Worm (Caenorhabditis elegans) whole organism, early embryonic: ENCODE measurements around the gene F07F6.4.
A peak's percentile ranks its signal among the peaks of the same experiment; 100 is the strongest.

Experiments used
- B0310.2 ChIP-seq: sonication (generic microtip); optimal IDR thresholded peaks from 2 replicates; lab custom pipeline; 2016; ENCODE audit warnings: mild to moderate bottlenecking, missing genetic modification characterization, missing compliant biosample characterization
- F13C5.2 ChIP-seq: sonication (generic microtip); optimal IDR thresholded peaks from 2 replicates; lab custom pipeline; 2017; ENCODE audit warnings: mild to moderate bottlenecking, missing genetic modification characterization, inconsistent platforms, missing compliant biosample characterization
- aly-1 ChIP-seq: sonication (generic microtip); optimal IDR thresholded peaks from 2 replicates; lab custom pipeline; 2016; ENCODE audit warnings: missing genetic modification characterization, missing compliant biosample characterization
- ama-1 ChIP-seq: fragments of 150-350 bp; optimal IDR thresholded peaks from 2 replicates; lab custom pipeline; 2014
- ceh-13 ChIP-seq: fragments of 200-800 bp; sonication (Bioruptor generic); optimal IDR thresholded peaks from 2 replicates; lab custom pipeline; 2018; ENCODE audit warnings: mild to moderate bottlenecking, missing genetic modification characterization, missing compliant biosample characterization
- ceh-36 ChIP-seq: sonication (generic microtip); optimal IDR thresholded peaks from 2 replicates; lab custom pipeline; 2016; ENCODE audit warnings: missing genetic modification characterization, inconsistent platforms, missing compliant biosample characterization
- ets-7 ChIP-seq: sonication (generic microtip); optimal IDR thresholded peaks from 2 replicates; lab custom pipeline; 2016; ENCODE audit warnings: missing genotype, missing genetic modification characterization, missing compliant biosample characterization
- flt-1 ChIP-seq: fragments of 200-800 bp; sonication (Bioruptor generic); IDR thresholded peaks from 2 replicates; pipeline ENCODE4 v1.3.6; 2022; ENCODE audit warnings: missing genetic modification characterization, missing compliant biosample characterization
- hmbx-1 ChIP-seq: sonication (generic microtip); optimal IDR thresholded peaks from 2 replicates; lab custom pipeline; 2016; ENCODE audit warnings: mild to moderate bottlenecking, missing genetic modification characterization, missing compliant biosample characterization
- hmg-4 ChIP-seq: fragments of 200-800 bp; sonication (Bioruptor generic); optimal IDR thresholded peaks from 2 replicates; lab custom pipeline; 2018; ENCODE audit warnings: mild to moderate bottlenecking, missing genetic modification characterization, missing compliant biosample characterization
- hnd-1 ChIP-seq: sonication (generic microtip); optimal IDR thresholded peaks from 2 replicates; lab custom pipeline; 2016; ENCODE audit warnings: missing genetic modification characterization, missing compliant biosample characterization
- pes-1 ChIP-seq: fragments of 200-800 bp; sonication (Bioruptor generic); IDR thresholded peaks from 2 replicates; pipeline ENCODE4 v1.3.6; 2022; ENCODE audit warnings: missing genetic modification reagents, missing genetic modification characterization, missing compliant biosample characterization
- scrt-1 ChIP-seq: fragments of 200-800 bp; sonication (Bioruptor generic); IDR thresholded peaks from 2 replicates; pipeline ENCODE4 v1.3.6; 2022; ENCODE audit warnings: missing genetic modification characterization, missing compliant biosample characterization
- sea-1 ChIP-seq: fragments of 200-800 bp; sonication (Bioruptor generic); conservative IDR thresholded peaks from 2 replicates; pipeline ENCODE4 v1.3.6; 2022; ENCODE audit warnings: missing genetic modification characterization, missing compliant biosample characterization
- tbx-11 ChIP-seq: fragments of 200-800 bp; sonication (Bioruptor generic); IDR thresholded peaks from 2 replicates; pipeline ENCODE4 v1.3.6; 2022; ENCODE audit warnings: missing genetic modification characterization, missing compliant biosample characterization
- tbx-37 ChIP-seq: fragments of 200-800 bp; sonication (Bioruptor generic); conservative IDR thresholded peaks from 2 replicates; pipeline ENCODE4 v1.3.6; 2022; ENCODE audit warnings: missing genetic modification reagents, missing genetic modification characterization, missing compliant biosample characterization
- tra-4 ChIP-seq: sonication (generic microtip); optimal IDR thresholded peaks from 2 replicates; lab custom pipeline; 2017; ENCODE audit warnings: missing genetic modification characterization, missing compliant biosample characterization

F07F6.4 gene

ce11 chrII:5414040-5414439, 15.3 kb downstream of the F07F6.4 start, which contains the start of the genes EEED8.14 and EEED8.3:
Gene EEED8.14, minus strand, starts transcription at chrII:5414052.
Gene EEED8.3, plus strand, starts transcription at chrII:5414276.
- TF ChIP-seq tra-4 (tag; lab: Kevin White, UChicago): no peak
- TF ChIP-seq aly-1 (tag; lab: Kevin White, UChicago): no peak
- TF ChIP-seq ets-7 (tag; lab: Kevin White, UChicago): no peak

DNA sequence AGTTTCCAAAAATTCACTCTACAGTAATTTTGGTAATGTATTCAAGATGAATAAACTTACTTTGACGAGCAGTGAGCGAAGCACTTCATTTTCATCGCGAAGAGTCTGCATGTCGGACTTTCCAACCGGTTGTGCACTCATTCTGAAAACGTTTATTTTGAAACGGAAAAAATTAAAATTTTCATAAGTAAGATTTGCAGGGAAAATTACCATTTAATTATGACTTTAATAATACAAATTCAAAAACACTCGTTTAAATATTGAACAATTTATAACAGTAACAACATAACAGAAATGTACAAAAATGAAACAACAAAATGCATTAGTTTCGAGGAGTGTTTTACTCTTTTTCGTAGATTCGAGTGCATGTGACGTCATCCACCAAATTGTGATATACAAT, 16.9 kb downstream of the F07F6.4 start, which contains the start of the genes EEED8.13 and EEED8.18:
Gene EEED8.13 (minus strand): TSS at position 101 of the 400 bp plus-strand sequence.
Gene EEED8.18 (minus strand): TSS at position 144 of the 400 bp plus-strand sequence.
- no peak for TF ChIP-seq flt-1 (GFP tag; lab: Robert Waterston, UW)
- no peak for TF ChIP-seq tbx-37 (GFP tag; lab: Robert Waterston, UW)
- no peak for TF ChIP-seq ceh-13
- no peak for TF ChIP-seq scrt-1 (GFP tag; lab: Robert Waterston, UW)
- TF ChIP-seq ets-7 (tag; lab: Kevin White, UChicago): no peak
- no peak for TF ChIP-seq B0310.2 (tag; lab: Kevin White, UChicago)
- TF ChIP-seq aly-1 (tag; lab: Kevin White, UChicago): no peak

DNA sequence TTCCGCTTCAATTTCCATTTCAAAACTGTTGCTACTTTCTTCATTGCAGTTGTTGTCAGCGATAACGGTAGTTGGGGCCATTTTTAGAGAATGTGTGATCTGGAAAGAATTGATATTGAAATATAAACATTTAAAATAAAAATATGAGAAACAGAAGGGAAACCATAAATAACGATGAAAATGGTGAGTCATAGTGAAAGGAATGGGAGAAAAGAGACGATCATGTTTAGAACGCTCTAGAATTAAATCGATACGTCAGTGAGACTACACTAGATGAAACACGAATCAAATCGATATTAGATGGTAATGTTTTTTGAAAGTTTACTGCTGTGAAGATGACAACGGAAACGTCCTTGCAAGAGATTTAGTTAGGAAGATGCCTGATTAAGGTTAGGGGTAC, 20.4 kb downstream of the F07F6.4 start, which contains the start of the genes EEED8.12 and EEED8.4:
Gene EEED8.12 (minus strand): TSS at position 101 of the 400 bp plus-strand sequence.
Gene EEED8.4 (plus strand): TSS at position 396 of the 400 bp plus-strand sequence.
- no peak for TF ChIP-seq flt-1 (GFP tag; lab: Robert Waterston, UW)
- no peak for TF ChIP-seq hnd-1 (tag; lab: Kevin White, UChicago)
- TF ChIP-seq tbx-11 (GFP tag; lab: Robert Waterston, UW): no peak
- TF ChIP-seq scrt-1 (GFP tag; lab: Robert Waterston, UW): no peak
- TF ChIP-seq aly-1 (tag; lab: Kevin White, UChicago): no peak
- TF ChIP-seq sea-1 (GFP tag; lab: Robert Waterston, UW): no peak
- TF ChIP-seq ets-7 (tag; lab: Kevin White, UChicago): no peak
- TF ChIP-seq B0310.2 (tag; lab: Kevin White, UChicago): no peak
- no peak for TF ChIP-seq hmg-4 (GFP tag; lab: Kevin White, UChicago)
- TF ChIP-seq pes-1 (GFP tag; lab: Robert Waterston, UW): no peak
- TF ChIP-seq ceh-36 (tag; lab: Kevin White, UChicago): no peak
- TF ChIP-seq ceh-13: no peak
- TF ChIP-seq F13C5.2: no peak
- no peak for TF ChIP-seq tra-4 (tag; lab: Kevin White, UChicago)
- no peak for TF ChIP-seq ama-1 (lab: Kevin White, UChicago)
- TF ChIP-seq hmbx-1 (tag; lab: Kevin White, UChicago): no peak
- TF ChIP-seq tbx-37 (GFP tag; lab: Robert Waterston, UW): no peak

- no peak for TF ChIP-seq F13C5.2
- no peak for TF ChIP-seq B0310.2 (tag; lab: Kevin White, UChicago)
- no peak for TF ChIP-seq tra-4 (tag; lab: Kevin White, UChicago)
- no peak for TF ChIP-seq tbx-11 (GFP tag; lab: Robert Waterston, UW)
- no peak for TF ChIP-seq tbx-37 (GFP tag; lab: Robert Waterston, UW)
- no peak for TF ChIP-seq ama-1 (lab: Kevin White, UChicago)
- no peak for TF ChIP-seq hmbx-1 (tag; lab: Kevin White, UChicago)
- TF ChIP-seq scrt-1 (GFP tag; lab: Robert Waterston, UW): no peak
- no peak for TF ChIP-seq aly-1 (tag; lab: Kevin White, UChicago)
- TF ChIP-seq flt-1 (GFP tag; lab: Robert Waterston, UW): no peak
- no peak for TF ChIP-seq ets-7 (tag; lab: Kevin White, UChicago)
- no peak for TF ChIP-seq ceh-13
These were observed 21.8 kb downstream of the F07F6.4 start, which contains the start of gene clec-141 for ce11 chrII:5407548-5407947. Gene clec-141, minus strand, starts transcription at chrII:5407648.

DNA sequence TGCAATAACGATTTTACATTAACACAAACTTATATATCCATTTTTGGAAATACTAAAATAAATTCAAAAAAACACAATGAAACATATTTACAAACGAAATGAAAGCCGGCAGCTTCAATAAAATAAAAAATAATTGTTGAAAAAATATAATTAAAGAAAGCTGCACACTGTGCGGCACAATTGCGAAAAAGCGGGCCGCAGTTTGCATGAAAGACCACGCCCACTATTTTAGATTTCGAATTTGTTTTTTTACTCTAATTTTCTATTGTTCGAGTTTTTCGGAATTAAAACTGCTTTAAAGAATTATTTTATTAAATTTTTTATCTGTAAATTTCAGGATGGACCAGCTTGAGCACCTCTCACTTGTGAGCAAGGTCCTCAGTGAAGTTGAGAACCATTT, 30.2 kb downstream of the F07F6.4 start, which contains the start of gene mog-5:
Gene mog-5 (plus strand): TSS at position 338 of the 400 bp plus-strand sequence.
- TF ChIP-seq B0310.2 (tag; lab: Kevin White, UChicago): no peak
- TF ChIP-seq ets-7 (tag; lab: Kevin White, UChicago): no peak
- no peak for TF ChIP-seq tra-4 (tag; lab: Kevin White, UChicago)
- no peak for TF ChIP-seq hmg-4 (GFP tag; lab: Kevin White, UChicago)
- TF ChIP-seq tbx-11 (GFP tag; lab: Robert Waterston, UW): peak; percentile 65; the same call in 1 of the 2 replicates
- TF ChIP-seq sea-1 (GFP tag; lab: Robert Waterston, UW): 0 out of 2 replicates have a peak, but pooled peaks have one; percentile 55
- 0 out of 2 replicates have a peak, but pooled peaks have one; percentile 46 for TF ChIP-seq scrt-1 (GFP tag; lab: Robert Waterston, UW)
- no peak for TF ChIP-seq aly-1 (tag; lab: Kevin White, UChicago)
- TF ChIP-seq ceh-36 (tag; lab: Kevin White, UChicago): no peak
- peak; percentile 9 for TF ChIP-seq ceh-13
- no peak for TF ChIP-seq hnd-1 (tag; lab: Kevin White, UChicago)
- no peak for TF ChIP-seq ama-1 (lab: Kevin White, UChicago)
- peak; percentile 83 for TF ChIP-seq F13C5.2
- peak; percentile 65 for TF ChIP-seq flt-1 (GFP tag; lab: Robert Waterston, UW)
- no peak for TF ChIP-seq tbx-37 (GFP tag; lab: Robert Waterston, UW)
- no peak for TF ChIP-seq hmbx-1 (tag; lab: Kevin White, UChicago)
- TF ChIP-seq pes-1 (GFP tag; lab: Robert Waterston, UW): no peak; the same call in 1 of the 2 replicates

ce11 chrII:5398779-5399178, 30.6 kb downstream of the F07F6.4 start, which contains the start of gene fbxl-3:
Gene fbxl-3, minus strand, starts transcription at chrII:5398902.
- TF ChIP-seq ceh-13: no peak
- TF ChIP-seq pes-1 (GFP tag; lab: Robert Waterston, UW): no peak
- TF ChIP-seq B0310.2 (tag; lab: Kevin White, UChicago): no peak
- TF ChIP-seq hmg-4 (GFP tag; lab: Kevin White, UChicago): no peak
- no peak for TF ChIP-seq tbx-37 (GFP tag; lab: Robert Waterston, UW)
- TF ChIP-seq flt-1 (GFP tag; lab: Robert Waterston, UW): no peak
- TF ChIP-seq sea-1 (GFP tag; lab: Robert Waterston, UW): no peak
- no peak for TF ChIP-seq ets-7 (tag; lab: Kevin White, UChicago)
- no peak for TF ChIP-seq ceh-36 (tag; lab: Kevin White, UChicago)
- no peak for TF ChIP-seq F13C5.2
- no peak for TF ChIP-seq tbx-11 (GFP tag; lab: Robert Waterston, UW)
- TF ChIP-seq tra-4 (tag; lab: Kevin White, UChicago): no peak
- TF ChIP-seq aly-1 (tag; lab: Kevin White, UChicago): no peak
- TF ChIP-seq scrt-1 (GFP tag; lab: Robert Waterston, UW): no peak
- TF ChIP-seq hmbx-1 (tag; lab: Kevin White, UChicago): no peak
- TF ChIP-seq hnd-1 (tag; lab: Kevin White, UChicago): no peak
- no peak for TF ChIP-seq ama-1 (lab: Kevin White, UChicago)
